Fruit fly (Drosophila melanogaster) whole organism, adult: Measurements from ENCODE around the gene neur.

Experiments used
- CG11617 ChIP-seq: fragments of 200-800 bp; sonication (Bioruptor generic); optimal IDR thresholded peaks from 2 replicates; lab custom pipeline; 2017; ENCODE audit warnings: mild to moderate bottlenecking, missing biosample characterization, missing genetic modification reagents, missing genetic modification characterization
- CG12768 ChIP-seq: fragments of 200-800 bp; sonication (Bioruptor generic); optimal IDR thresholded peaks from 2 replicates; lab custom pipeline; 2017; ENCODE audit warnings: missing biosample characterization, missing genetic modification characterization, mild to moderate bottlenecking, moderate library complexity, missing genetic modification reagents
- CG1620 ChIP-seq: fragments of 200-800 bp; sonication (Bioruptor generic); optimal IDR thresholded peaks from 2 replicates; lab custom pipeline; 2016; ENCODE audit warnings: missing biosample characterization, missing genetic modification characterization
- CG33017 ChIP-seq: fragments of 200-800 bp; sonication (Bioruptor generic); optimal IDR thresholded peaks from 2 replicates; lab custom pipeline; 2018; ENCODE audit warnings: missing biosample characterization, mild to moderate bottlenecking, missing genetic modification characterization, moderate library complexity
- CG7045 ChIP-seq: fragments of 200-800 bp; sonication (Bioruptor generic); optimal IDR thresholded peaks from 2 replicates; lab custom pipeline; 2017; ENCODE audit warnings: missing biosample characterization, mild to moderate bottlenecking, missing genetic modification characterization
- Crg-1 ChIP-seq: fragments of 200-800 bp; sonication (Bioruptor generic); optimal IDR thresholded peaks from 2 replicates; lab custom pipeline; 2016; ENCODE audit warnings: missing biosample characterization, missing genetic modification characterization
- bab1 ChIP-seq: fragments of 200-800 bp; sonication (Bioruptor generic); optimal IDR thresholded peaks from 3 replicates; lab custom pipeline; 2019; ENCODE audit warnings: missing biosample characterization, mild to moderate bottlenecking, missing genetic modification characterization, moderate library complexity
- cnc ChIP-seq, 2 experiments: fragments of >200 bp; optimal IDR thresholded peaks; 2 replicates each; lab custom pipeline; 2017
- kay ChIP-seq: fragments of 200-800 bp; sonication (Bioruptor generic); peaks from one replicate; lab custom pipeline; 2016; ENCODE audit warnings: missing biosample characterization, missing genetic modification characterization, borderline replicate concordance
- tj ChIP-seq: fragments of 200-800 bp; sonication (Bioruptor generic); optimal IDR thresholded peaks from 3 replicates; lab custom pipeline; 2017; ENCODE audit warnings: missing biosample characterization, mild to moderate bottlenecking, missing genetic modification characterization, moderate library complexity

- peak; percentile 49 for TF ChIP-seq CG33017 (tag; lab: Kevin White, UChicago)
- TF ChIP-seq CG7045 (GFP tag; lab: Kevin White, UChicago): no peak
- peak; percentile 2 for TF ChIP-seq CG12768 (GFP tag; lab: Kevin White, UChicago)
- peak; percentile 49 for TF ChIP-seq CG1620
- TF ChIP-seq Crg-1 (GFP tag; lab: Kevin White, UChicago): no peak
- TF ChIP-seq kay (GFP tag; lab: Kevin White, UChicago): peak; percentile 59
- peak; percentile 47 for TF ChIP-seq bab1 (GFP tag; lab: Kevin White, UChicago)
- TF ChIP-seq cnc (optimal IDR thresholded peaks at IDR 0.05; lab: Kevin White, UChicago): no peak
- TF ChIP-seq CG11617 (GFP tag; lab: Kevin White, UChicago): no peak
- peak; percentile 14 for TF ChIP-seq tj
These were observed 12.8 kb upstream of the neur start, which contains the start of gene Kdm2 for dm6 chr3R:9051937-9052680.
